Worm (Caenorhabditis elegans) whole organism, L2 larva: ENCODE data around the gene W07G4.8.

Experiments used
- C34F6.9 ChIP-seq: fragments of 150-350 bp; optimal IDR thresholded peaks from 2 replicates; lab custom pipeline; 2014; ENCODE audit warnings: missing biosample characterization, missing genetic modification characterization
- F13H6.1 ChIP-seq: sonication (generic microtip); optimal IDR thresholded peaks from 2 replicates; lab custom pipeline; 2016; ENCODE audit warnings: missing genetic modification characterization, missing compliant biosample characterization
- R02D3.7 ChIP-seq: fragments of 150-350 bp; optimal IDR thresholded peaks from 2 replicates; lab custom pipeline; 2014; ENCODE audit warnings: missing biosample characterization, missing genetic modification characterization
- Y55F3AM.14 ChIP-seq: fragments of 200-800 bp; sonication (Bioruptor generic); optimal IDR thresholded peaks from 2 replicates; lab custom pipeline; 2018; ENCODE audit warnings: mild to moderate bottlenecking, missing genetic modification characterization, missing compliant biosample characterization
- ZK546.5 ChIP-seq: sonication (generic microtip); optimal IDR thresholded peaks from 2 replicates; lab custom pipeline; 2017; ENCODE audit warnings: missing biosample characterization, missing genetic modification characterization
- alr-1 ChIP-seq: fragments of 150-350 bp; optimal IDR thresholded peaks from 2 replicates; lab custom pipeline; 2014; ENCODE audit warnings: missing biosample characterization, missing genetic modification characterization
- aly-2 ChIP-seq: fragments of 150-350 bp; optimal IDR thresholded peaks from 2 replicates; lab custom pipeline; 2014; ENCODE audit warnings: missing biosample characterization, missing genetic modification characterization
- ama-1 ChIP-seq: fragments of 150-350 bp; optimal IDR thresholded peaks from 2 replicates; lab custom pipeline; 2018; ENCODE audit warnings: inconsistent platforms
- blmp-1 ChIP-seq: sonication (generic microtip); optimal IDR thresholded peaks from 2 replicates; lab custom pipeline; 2017; ENCODE audit warnings: missing genetic modification characterization, mild to moderate bottlenecking, missing compliant biosample characterization, antibody characterized with exemption, moderate library complexity; ENCODE audit not compliant: insufficient read depth
- ceh-16 ChIP-seq: fragments of 150-350 bp; optimal IDR thresholded peaks from 2 replicates; lab custom pipeline; 2014; ENCODE audit warnings: missing biosample characterization, missing genetic modification characterization
- ceh-82 ChIP-seq: fragments of 150-350 bp; optimal IDR thresholded peaks from 2 replicates; lab custom pipeline; 2014; ENCODE audit warnings: missing biosample characterization, missing genetic modification characterization
- crh-2 ChIP-seq: sonication (generic microtip); optimal IDR thresholded peaks from 2 replicates; lab custom pipeline; 2017; ENCODE audit warnings: missing biosample characterization, missing genetic modification characterization
- dmd-4 ChIP-seq: sonication (generic microtip); optimal IDR thresholded peaks from 2 replicates; lab custom pipeline; 2017; ENCODE audit warnings: missing biosample characterization, missing genetic modification characterization
- egl-27 ChIP-seq: sonication (generic microtip); optimal IDR thresholded peaks from 3 replicates; lab custom pipeline; 2017; ENCODE audit warnings: missing biosample characterization, missing genetic modification reagents, missing genetic modification characterization
- elt-1 ChIP-seq: fragments of 150-350 bp; optimal IDR thresholded peaks from 2 replicates; lab custom pipeline; 2014; ENCODE audit warnings: missing biosample characterization, missing genetic modification characterization
- elt-3 ChIP-seq: sonication (generic microtip); optimal IDR thresholded peaks from 2 replicates; lab custom pipeline; 2017; ENCODE audit warnings: missing biosample characterization, missing genetic modification characterization
- fos-1 ChIP-seq: fragments of 150-350 bp; optimal IDR thresholded peaks from 2 replicates; lab custom pipeline; 2014; ENCODE audit warnings: missing biosample characterization, missing genetic modification characterization
- gmeb-1 ChIP-seq: fragments of 150-350 bp; optimal IDR thresholded peaks from 2 replicates; lab custom pipeline; 2014; ENCODE audit warnings: missing biosample characterization, missing genetic modification characterization
- lin-13 ChIP-seq: fragments of 150-350 bp; optimal IDR thresholded peaks from 2 replicates; lab custom pipeline; 2014; ENCODE audit warnings: missing biosample characterization, missing genetic modification reagents, missing genetic modification characterization
- lin-39 ChIP-seq: fragments of 150-350 bp; optimal IDR thresholded peaks from 2 replicates; lab custom pipeline; 2014; ENCODE audit warnings: missing biosample characterization, missing genetic modification reagents, missing genetic modification characterization
- lsy-2 ChIP-seq, 2 experiments: fragments of 150-350 bp in 1 of 2; sonication (generic microtip) in 1 of 2; optimal IDR thresholded peaks; 2 replicates each; lab custom pipeline; 2014 to 2017; ENCODE audit warnings: missing biosample characterization in 2 of 2, missing genetic modification characterization in 2 of 2
- mab-5 ChIP-seq: fragments of 150-350 bp; optimal IDR thresholded peaks from 2 replicates; lab custom pipeline; 2014; ENCODE audit warnings: missing biosample characterization, missing genetic modification characterization
- mbf-1 ChIP-seq: sonication (generic microtip); optimal IDR thresholded peaks from 2 replicates; lab custom pipeline; 2017; ENCODE audit warnings: missing biosample characterization, missing genetic modification characterization
- mdl-1 ChIP-seq, 2 experiments: fragments of 150-350 bp in 1 of 2; sonication (generic microtip) in 1 of 2; optimal IDR thresholded peaks; 2 replicates each; lab custom pipeline; 2017; ENCODE audit warnings: missing biosample characterization in 2 of 2, missing genetic modification characterization in 2 of 2
- nhr-10 ChIP-seq: sonication (generic microtip); optimal IDR thresholded peaks from 2 replicates; lab custom pipeline; 2017; ENCODE audit warnings: missing biosample characterization, missing genetic modification characterization
- nhr-11 ChIP-seq: fragments of 150-350 bp; optimal IDR thresholded peaks from 2 replicates; lab custom pipeline; 2014; ENCODE audit warnings: missing biosample characterization, missing genetic modification characterization
- nhr-12 ChIP-seq: fragments of 150-350 bp; optimal IDR thresholded peaks from 2 replicates; lab custom pipeline; 2014; ENCODE audit warnings: missing biosample characterization, missing genetic modification characterization
- nhr-129 ChIP-seq: fragments of 150-350 bp; optimal IDR thresholded peaks from 2 replicates; lab custom pipeline; 2014; ENCODE audit warnings: missing biosample characterization, missing genetic modification characterization
- nhr-21 ChIP-seq: fragments of 150-350 bp; optimal IDR thresholded peaks from 2 replicates; lab custom pipeline; 2014; ENCODE audit warnings: missing biosample characterization, missing genetic modification characterization
- nhr-23 ChIP-seq: fragments of 150-350 bp; optimal IDR thresholded peaks from 2 replicates; lab custom pipeline; 2014; ENCODE audit warnings: missing biosample characterization, missing genetic modification reagents, missing genetic modification characterization
- nhr-237 ChIP-seq: fragments of 150-350 bp; optimal IDR thresholded peaks from 2 replicates; lab custom pipeline; 2014; ENCODE audit warnings: missing biosample characterization, missing genetic modification characterization
- nhr-25 ChIP-seq: fragments of 150-350 bp; sonication (generic microtip); optimal IDR thresholded peaks from 3 replicates; lab custom pipeline; 2014; ENCODE audit warnings: missing biosample characterization, missing genetic modification characterization
- nhr-6 ChIP-seq: fragments of 150-350 bp; optimal IDR thresholded peaks from 2 replicates; lab custom pipeline; 2014; ENCODE audit warnings: missing biosample characterization, missing genetic modification characterization
- nhr-77 ChIP-seq: fragments of 150-350 bp; optimal IDR thresholded peaks from 2 replicates; lab custom pipeline; 2014; ENCODE audit warnings: missing biosample characterization, missing genetic modification characterization
- peb-1 ChIP-seq: fragments of 150-350 bp; optimal IDR thresholded peaks from 2 replicates; lab custom pipeline; 2014; ENCODE audit warnings: missing biosample characterization, missing genetic modification characterization
- sem-4 ChIP-seq: fragments of 150-350 bp; optimal IDR thresholded peaks from 2 replicates; lab custom pipeline; 2014; ENCODE audit warnings: missing biosample characterization, missing genetic modification reagents, missing genetic modification characterization
- skn-1 ChIP-seq: sonication (generic microtip); optimal IDR thresholded peaks from 2 replicates; lab custom pipeline; 2017; ENCODE audit warnings: missing biosample characterization, missing genetic modification characterization
- sma-3 ChIP-seq: sonication (generic microtip); optimal IDR thresholded peaks from 2 replicates; lab custom pipeline; 2016; ENCODE audit warnings: missing genetic modification reagents, missing genetic modification characterization, missing compliant biosample characterization
- sma-9 ChIP-seq, 2 experiments: fragments of 150-350 bp in 1 of 2; sonication (generic microtip) in 1 of 2; optimal IDR thresholded peaks; 2 replicates each; lab custom pipeline; 2014 to 2016; ENCODE audit warnings: missing genetic modification characterization in 2 of 2, mild to moderate bottlenecking in 1 of 2, missing biosample characterization in 1 of 2, missing compliant biosample characterization in 1 of 2, missing genetic modification reagents in 1 of 2, moderate library complexity in 1 of 2
- snpc-4 ChIP-seq: fragments of 150-350 bp; optimal IDR thresholded peaks from 2 replicates; lab custom pipeline; 2014; ENCODE audit warnings: missing biosample characterization, missing genetic modification characterization
- unc-39 ChIP-seq: fragments of 150-350 bp; optimal IDR thresholded peaks from 2 replicates; lab custom pipeline; 2014; ENCODE audit warnings: missing biosample characterization, missing genetic modification characterization
- unc-55 ChIP-seq: fragments of 150-350 bp; sonication (generic microtip); optimal IDR thresholded peaks from 3 replicates; lab custom pipeline; 2014; ENCODE audit warnings: missing biosample characterization, missing genetic modification reagents, missing genetic modification characterization
- zag-1 ChIP-seq: fragments of 150-350 bp; optimal IDR thresholded peaks from 2 replicates; lab custom pipeline; 2014; ENCODE audit warnings: missing biosample characterization, missing genetic modification characterization
- ztf-4 ChIP-seq: fragments of 150-350 bp; optimal IDR thresholded peaks from 2 replicates; lab custom pipeline; 2014; ENCODE audit warnings: missing biosample characterization, missing genetic modification characterization

Gene W07G4.8

ce11 chrV:13085227-13085640, 35.9 kb upstream of the W07G4.8 start:
- TF ChIP-seq zag-1 (tag; lab: Kevin White, UChicago) (no peak), sma-3 (peak; percentile 50), crh-2 (tag; lab: Kevin White, UChicago) (peak; percentile 72), nhr-25 (tag; lab: Kevin White, UChicago) (no peak), blmp-1 (no peak), nhr-21 (peak; percentile 35), lin-13 (GFP tag; lab: Kevin White, UChicago) (peak; percentile 33), fos-1 (peak; percentile 81), C34F6.9 (peak; percentile 1), sma-9 (GFP tag; optimal IDR thresholded peaks at IDR 0.05; lab: Kevin White, UChicago) (peak; percentile 59), sma-9 (tag; optimal IDR thresholded peaks at IDR 0.05; lab: Kevin White, UChicago) (no peak), Y55F3AM.14 (GFP tag; lab: Kevin White, UChicago) (no peak), mbf-1 (tag; lab: Kevin White, UChicago) (no peak), nhr-12 (tag; lab: Kevin White, UChicago) (no peak), nhr-10 (tag; lab: Kevin White, UChicago) (no peak), ama-1 (peak; percentile 17), elt-3 (tag; lab: Kevin White, UChicago) (no peak), nhr-129 (tag; lab: Kevin White, UChicago) (peak; percentile 39)
- TF ChIP-seq, all 48 proteins: peak for 9

ce11 chrV:13083751-13084672, 34.7 kb upstream of the W07G4.8 start:
- TF ChIP-seq C34F6.9 (peak; percentile 53), aly-2 (no peak), sem-4 (no peak), unc-55 (GFP tag; lab: Kevin White, UChicago) (no peak), Y55F3AM.14 (GFP tag; lab: Kevin White, UChicago) (no peak), skn-1 (no peak), ama-1 (peak; percentile 47), lsy-2 (tag; optimal IDR thresholded peaks at IDR 0.05; lab: Kevin White, UChicago) (peak in 1 of 2 experiments; percentile 28), nhr-129 (tag; lab: Kevin White, UChicago) (peak; percentile 41)

ce11 chrV:13082442-13083126, 33.2 kb upstream of the W07G4.8 start, which contains the start of gene C34B4.2:
TSS of gene C34B4.2 (plus strand) at chrV:13083055.
- peak; percentile 58 for TF ChIP-seq ztf-4 (tag; lab: Kevin White, UChicago)
- no peak for TF ChIP-seq skn-1
- TF ChIP-seq nhr-12 (tag; lab: Kevin White, UChicago), result no peak
- no peak for TF ChIP-seq R02D3.7
- peak; percentile 82 for TF ChIP-seq crh-2 (tag; lab: Kevin White, UChicago)
- no peak for TF ChIP-seq nhr-6 (tag; lab: Kevin White, UChicago)
- TF ChIP-seq mbf-1 (tag; lab: Kevin White, UChicago), result no peak
- TF ChIP-seq nhr-23, result no peak
- TF ChIP-seq ZK546.5, result no peak
- no peak for TF ChIP-seq elt-3 (tag; lab: Kevin White, UChicago)
- TF ChIP-seq nhr-237, result no peak
- TF ChIP-seq nhr-11 (tag; lab: Kevin White, UChicago), result no peak
- TF ChIP-seq lin-39 (tag; lab: Kevin White, UChicago), result no peak
- TF ChIP-seq mab-5 (tag; lab: Kevin White, UChicago), result peak; percentile 59
- TF ChIP-seq mdl-1 (tag; optimal IDR thresholded peaks at IDR 0.05; lab: Kevin White, UChicago), result peak in 1 of 2 experiments; percentile 20
- peak; percentile 36 for TF ChIP-seq ama-1
- peak; percentile 54 for TF ChIP-seq zag-1 (tag; lab: Kevin White, UChicago)
- no peak for TF ChIP-seq snpc-4 (tag; lab: Kevin White, UChicago)
- TF ChIP-seq sma-3, result peak; percentile 7
- TF ChIP-seq elt-1 (tag; lab: Kevin White, UChicago), result no peak
- peak; percentile 54 for TF ChIP-seq blmp-1
- no peak for TF ChIP-seq ceh-82 (tag; lab: Kevin White, UChicago)
- TF ChIP-seq Y55F3AM.14 (GFP tag; lab: Kevin White, UChicago), result peak; percentile 77
- no peak for TF ChIP-seq peb-1 (tag; lab: Kevin White, UChicago)
- TF ChIP-seq gmeb-1, result no peak
- TF ChIP-seq alr-1 (tag; lab: Kevin White, UChicago), result no peak
- TF ChIP-seq egl-27 (tag; lab: Kevin White, UChicago), result peak; percentile 1
- TF ChIP-seq unc-39, result peak; percentile 16
- TF ChIP-seq nhr-77 (tag; lab: Kevin White, UChicago), result no peak
- no peak for TF ChIP-seq ceh-16
- TF ChIP-seq F13H6.1 (tag; lab: Kevin White, UChicago), result peak; percentile 96
- TF ChIP-seq lsy-2 (tag; optimal IDR thresholded peaks at IDR 0.05; lab: Kevin White, UChicago), result peak in 1 of 2 experiments; percentile 65
- TF ChIP-seq sma-9 (GFP tag; optimal IDR thresholded peaks at IDR 0.05; lab: Kevin White, UChicago), result peak; percentile 82
- no peak for TF ChIP-seq sma-9 (tag; optimal IDR thresholded peaks at IDR 0.05; lab: Kevin White, UChicago)
- TF ChIP-seq nhr-25 (tag; lab: Kevin White, UChicago), result peak; percentile 45
- peak; percentile 44 for TF ChIP-seq lin-13 (GFP tag; lab: Kevin White, UChicago)
- TF ChIP-seq dmd-4, result no peak
- TF ChIP-seq C34F6.9, result peak; percentile 78
